Worm (Caenorhabditis elegans) whole organism, L3 larva: ENCODE measurements around the gene R11G1.1.

Experiments
- ZK546.5 ChIP-seq: sonication (generic microtip); optimal IDR thresholded peaks from 2 replicates; lab custom pipeline; 2017; ENCODE audit warnings: missing biosample characterization, missing genetic modification characterization
- ama-1 ChIP-seq: fragments of 150-350 bp; optimal IDR thresholded peaks from 2 replicates; lab custom pipeline; 2018
- ceh-16 ChIP-seq: sonication (generic microtip); optimal IDR thresholded peaks from 2 replicates; lab custom pipeline; 2017; ENCODE audit warnings: missing biosample characterization, missing genetic modification characterization
- ceh-28 ChIP-seq: fragments of 150-350 bp; optimal IDR thresholded peaks from 2 replicates; lab custom pipeline; 2014; ENCODE audit warnings: missing biosample characterization, missing genetic modification reagents, missing genetic modification characterization
- ceh-82 ChIP-seq: fragments of 150-350 bp; optimal IDR thresholded peaks from 2 replicates; lab custom pipeline; 2014; ENCODE audit warnings: missing biosample characterization, missing genetic modification characterization
- ceh-9 ChIP-seq: sonication (generic microtip); optimal IDR thresholded peaks from 2 replicates; lab custom pipeline; 2018; ENCODE audit warnings: missing biosample characterization, missing genetic modification characterization
- egl-27 ChIP-seq: sonication (generic microtip); optimal IDR thresholded peaks from 4 replicates; lab custom pipeline; 2017; ENCODE audit warnings: missing biosample characterization, missing genetic modification reagents, missing genetic modification characterization
- egl-5 ChIP-seq: fragments of 150-350 bp; optimal IDR thresholded peaks from 2 replicates; lab custom pipeline; 2017; ENCODE audit warnings: missing biosample characterization, missing genetic modification reagents, missing genetic modification characterization, inconsistent platforms
- elt-1 ChIP-seq: fragments of 150-350 bp; optimal IDR thresholded peaks from 2 replicates; lab custom pipeline; 2014; ENCODE audit warnings: missing biosample characterization, missing genetic modification characterization
- elt-2 ChIP-seq: sonication (generic microtip); optimal IDR thresholded peaks from 2 replicates; lab custom pipeline; 2016; ENCODE audit warnings: missing genetic modification reagents, mild to moderate bottlenecking, missing genetic modification characterization, missing compliant biosample characterization
- eor-1 ChIP-seq, 2 experiments: fragments of 150-350 bp; optimal IDR thresholded peaks; 2 replicates each; lab custom pipeline; 2014 to 2018; ENCODE audit warnings: missing biosample characterization in 2 of 2, missing genetic modification characterization in 2 of 2
- fkh-10 ChIP-seq: sonication (generic microtip); optimal IDR thresholded peaks from 2 replicates; lab custom pipeline; 2017; ENCODE audit warnings: missing biosample characterization, missing genetic modification reagents, missing genetic modification characterization
- fos-1 ChIP-seq: fragments of 150-350 bp; optimal IDR thresholded peaks from 2 replicates; lab custom pipeline; 2014; ENCODE audit warnings: missing biosample characterization, missing genetic modification characterization
- hmg-11 ChIP-seq: sonication (generic microtip); optimal IDR thresholded peaks from 2 replicates; lab custom pipeline; 2016; ENCODE audit warnings: missing genetic modification characterization, missing compliant biosample characterization
- lin-15B ChIP-seq: fragments of 150-350 bp; optimal IDR thresholded peaks from 2 replicates; lab custom pipeline; 2014; ENCODE audit warnings: missing biosample characterization, missing genetic modification characterization
- lin-39 ChIP-seq: fragments of 150-350 bp; optimal IDR thresholded peaks from 2 replicates; lab custom pipeline; 2018; ENCODE audit warnings: missing biosample characterization, missing genetic modification reagents, missing genetic modification characterization
- lsy-12 ChIP-seq: sonication (generic microtip); optimal IDR thresholded peaks from 2 replicates; lab custom pipeline; 2016; ENCODE audit warnings: mild to moderate bottlenecking, missing genetic modification characterization, missing compliant biosample characterization
- mml-1 ChIP-seq: fragments of 150-350 bp; sonication (generic microtip); optimal IDR thresholded peaks from 3 replicates; lab custom pipeline; 2014; ENCODE audit warnings: missing biosample characterization, missing genetic modification characterization
- nfya-1 ChIP-seq: sonication (generic microtip); optimal IDR thresholded peaks from 2 replicates; lab custom pipeline; 2017; ENCODE audit warnings: missing genetic modification characterization, mild to moderate bottlenecking, missing compliant biosample characterization, antibody characterized with exemption, moderate library complexity; ENCODE audit not compliant: insufficient read depth
- nhr-11 ChIP-seq: fragments of 150-350 bp; optimal IDR thresholded peaks from 2 replicates; lab custom pipeline; 2014; ENCODE audit warnings: missing biosample characterization, missing genetic modification characterization
- nhr-12 ChIP-seq: fragments of 150-350 bp; optimal IDR thresholded peaks from 2 replicates; lab custom pipeline; 2014; ENCODE audit warnings: missing biosample characterization, missing genetic modification characterization
- nhr-237 ChIP-seq: fragments of 150-350 bp; optimal IDR thresholded peaks from 2 replicates; lab custom pipeline; 2014; ENCODE audit warnings: missing biosample characterization, missing genetic modification characterization
- nhr-28 ChIP-seq: fragments of 150-350 bp; optimal IDR thresholded peaks from 2 replicates; lab custom pipeline; 2014; ENCODE audit warnings: missing biosample characterization, missing genetic modification characterization
- nhr-76 ChIP-seq: fragments of 150-350 bp; sonication (generic microtip); optimal IDR thresholded peaks from 5 replicates; lab custom pipeline; 2014; ENCODE audit warnings: missing biosample characterization, missing genetic modification characterization
- pha-4 ChIP-seq: fragments of 150-350 bp; optimal IDR thresholded peaks from 2 replicates; lab custom pipeline; 2014; ENCODE audit warnings: missing biosample characterization, missing genetic modification reagents, missing genetic modification characterization
- pqm-1 ChIP-seq: fragments of 150-350 bp; optimal IDR thresholded peaks from 2 replicates; lab custom pipeline; 2017; ENCODE audit warnings: missing biosample characterization, missing genetic modification characterization, inconsistent platforms
- sea-2 ChIP-seq: fragments of 150-350 bp; sonication (generic microtip); optimal IDR thresholded peaks from 4 replicates; lab custom pipeline; 2014; ENCODE audit warnings: missing biosample characterization, missing genetic modification reagents, missing genetic modification characterization
- skn-1 ChIP-seq: fragments of 150-350 bp; optimal IDR thresholded peaks from 2 replicates; lab custom pipeline; 2014; ENCODE audit warnings: missing biosample characterization, missing genetic modification characterization
- snpc-4 ChIP-seq: fragments of 150-350 bp; optimal IDR thresholded peaks from 2 replicates; lab custom pipeline; 2014; ENCODE audit warnings: missing biosample characterization, missing genetic modification characterization
- tbx-2 ChIP-seq: sonication (generic microtip); optimal IDR thresholded peaks from 2 replicates; lab custom pipeline; 2016; ENCODE audit warnings: mild to moderate bottlenecking, missing genetic modification characterization, missing compliant biosample characterization
- unc-39 ChIP-seq: sonication (generic microtip); optimal IDR thresholded peaks from 4 replicates; lab custom pipeline; 2017; ENCODE audit warnings: missing biosample characterization, missing genetic modification characterization
- unc-62 ChIP-seq: fragments of 150-350 bp; sonication (generic microtip); optimal IDR thresholded peaks from 4 replicates; lab custom pipeline; 2014; ENCODE audit warnings: missing biosample characterization, missing genetic modification reagents, missing genetic modification characterization
- zag-1 ChIP-seq: fragments of 150-350 bp; optimal IDR thresholded peaks from 2 replicates; lab custom pipeline; 2014; ENCODE audit warnings: missing biosample characterization, missing genetic modification characterization
- ztf-11 ChIP-seq: fragments of 150-350 bp; optimal IDR thresholded peaks from 2 replicates; lab custom pipeline; 2014; ENCODE audit warnings: missing biosample characterization, missing genetic modification characterization
- ztf-4 ChIP-seq: fragments of 150-350 bp; optimal IDR thresholded peaks from 2 replicates; lab custom pipeline; 2014; ENCODE audit warnings: missing biosample characterization, missing genetic modification characterization

R11G1.1 gene

ce11 chrX:3686420-3686819 is 27.1 kb downstream of the R11G1.1 start:
- TF ChIP-seq nhr-11 (tag; lab: Kevin White, UChicago) (no peak), fos-1 (tag; lab: Kevin White, UChicago) (no peak), pqm-1 (tag; lab: Kevin White, UChicago) (no peak), ZK546.5 (no peak), egl-5 (no peak), ceh-9 (no peak), unc-39 (tag; lab: Kevin White, UChicago) (no peak), ceh-16 (tag; lab: Kevin White, UChicago) (no peak), hmg-11 (no peak), pha-4 (tag; lab: Kevin White, UChicago) (no peak), mml-1 (tag; lab: Kevin White, UChicago) (no peak), skn-1 (no peak), ztf-11 (tag; lab: Kevin White, UChicago) (no peak)

- TF ChIP-seq ama-1 (lab: Kevin White, UChicago): no peak
- no peak for TF ChIP-seq eor-1 (tag; optimal IDR thresholded peaks at IDR 0.05; lab: Kevin White, UChicago)
- TF ChIP-seq elt-1 (tag; lab: Kevin White, UChicago): no peak
- TF ChIP-seq ZK546.5: no peak
- TF ChIP-seq elt-2 (tag; lab: Kevin White, UChicago): no peak
- TF ChIP-seq ztf-4 (tag; lab: Kevin White, UChicago): no peak
- TF ChIP-seq lsy-12: no peak
- TF ChIP-seq ceh-82 (tag; lab: Kevin White, UChicago): no peak
- TF ChIP-seq lin-15B: no peak
- no peak for TF ChIP-seq nhr-28 (tag; lab: Kevin White, UChicago)
- peak; percentile 9 for TF ChIP-seq egl-5
- no peak for TF ChIP-seq zag-1 (tag; lab: Kevin White, UChicago)
- TF ChIP-seq nhr-12 (tag; lab: Kevin White, UChicago): no peak
- TF ChIP-seq pqm-1 (tag; lab: Kevin White, UChicago): no peak
- peak; percentile 19 for TF ChIP-seq nfya-1
- TF ChIP-seq fkh-10 (GFP tag; lab: Kevin White, UChicago): no peak
- no peak for TF ChIP-seq unc-39 (tag; lab: Kevin White, UChicago)
- TF ChIP-seq tbx-2: no peak
These were observed 29.9 kb downstream of the R11G1.1 start, which contains the start of gene tag-278 for ce11 chrX:3689155-3689719. TSS of gene tag-278 (minus strand) at chrX:3689205.

- TF ChIP-seq nhr-237 (tag; lab: Kevin White, UChicago) (no peak), pqm-1 (tag; lab: Kevin White, UChicago) (no peak), lin-15B (no peak), lin-39 (no peak), ama-1 (lab: Kevin White, UChicago) (no peak), unc-39 (tag; lab: Kevin White, UChicago) (no peak), sea-2 (GFP tag; lab: Kevin White, UChicago) (no peak)
These were observed 30.5 kb downstream of the R11G1.1 start for ce11 chrX:3689802-3690201.

ce11 chrX:3693138-3693537 is 33.8 kb downstream of the R11G1.1 start, which contains the start of gene C02F12.8:
TSS of gene C02F12.8 (minus strand) at chrX:3693238.
- no peak for TF ChIP-seq elt-1 (tag; lab: Kevin White, UChicago)
- no peak for TF ChIP-seq unc-62 (GFP tag; lab: Kevin White, UChicago)
- TF ChIP-seq lin-39: no peak
- no peak for TF ChIP-seq ztf-4 (tag; lab: Kevin White, UChicago)
- no peak for TF ChIP-seq nhr-12 (tag; lab: Kevin White, UChicago)
- no peak for TF ChIP-seq ceh-28
- no peak for TF ChIP-seq nhr-76 (tag; lab: Kevin White, UChicago)
- no peak for TF ChIP-seq hmg-11
- TF ChIP-seq ceh-82 (tag; lab: Kevin White, UChicago): no peak
- no peak for TF ChIP-seq elt-2 (tag; lab: Kevin White, UChicago)
- TF ChIP-seq, all 47 proteins: peak for 0

ce11 chrX:3694172-3694571 is 34.9 kb downstream of the R11G1.1 start:
- TF ChIP-seq egl-27 (tag; lab: Kevin White, UChicago): peak; percentile 16
- TF ChIP-seq lin-39: peak; percentile 85
- TF ChIP-seq lsy-12: peak; percentile 40
- peak; percentile 74 for TF ChIP-seq hmg-11
- peak; percentile 76 for TF ChIP-seq nfya-1
- peak; percentile 75 for TF ChIP-seq egl-5
- TF ChIP-seq elt-1 (tag; lab: Kevin White, UChicago): no peak
- TF ChIP-seq unc-39 (tag; lab: Kevin White, UChicago): no peak
- no peak for TF ChIP-seq snpc-4
- TF ChIP-seq fos-1 (tag; lab: Kevin White, UChicago): no peak
- TF ChIP-seq lin-15B: no peak
- no peak for TF ChIP-seq nhr-12 (tag; lab: Kevin White, UChicago)
- no peak for TF ChIP-seq sea-2 (GFP tag; lab: Kevin White, UChicago)
- no peak for TF ChIP-seq nhr-11 (tag; lab: Kevin White, UChicago)
- TF ChIP-seq unc-62 (GFP tag; lab: Kevin White, UChicago): no peak
- TF ChIP-seq, all 47 proteins: peak for 6
